Worm (Caenorhabditis elegans) whole organism, late embryonic: ENCODE measurements around the gene C44B7.11.
"Not testable (repeated sequence)": the region's sequence is repeated elsewhere in the genome, so short reads cannot be mapped to it uniquely, and the experiment has no call there.

ENCODE experiments used
- C08G9.2 ChIP-seq: sonication (generic microtip); optimal IDR thresholded peaks from 2 replicates; lab custom pipeline; 2016; ENCODE audit warnings: mild to moderate bottlenecking, missing genetic modification characterization, moderate library complexity, missing compliant biosample characterization
- K02D7.2 ChIP-seq: sonication (generic microtip); optimal IDR thresholded peaks from 2 replicates; lab custom pipeline; 2017; ENCODE audit warnings: mild to moderate bottlenecking, missing genetic modification characterization, missing compliant biosample characterization
- K09A11.1 ChIP-seq: sonication (generic microtip); optimal IDR thresholded peaks from 2 replicates; lab custom pipeline; 2017; ENCODE audit warnings: antibody characterized with exemption, mild to moderate bottlenecking, missing genetic modification characterization, missing compliant biosample characterization; ENCODE audit not compliant: insufficient read depth
- T23F11.4 ChIP-seq: fragments of 200-800 bp; sonication (Bioruptor generic); optimal IDR thresholded peaks from 2 replicates; lab custom pipeline; 2018; ENCODE audit warnings: mild to moderate bottlenecking, missing genetic modification characterization, missing compliant biosample characterization
- ahr-1 ChIP-seq: sonication (generic microtip); optimal IDR thresholded peaks from 2 replicates; lab custom pipeline; 2016; ENCODE audit warnings: missing genetic modification characterization, missing compliant biosample characterization
- ama-1 ChIP-seq: fragments of 150-350 bp; optimal IDR thresholded peaks from 2 replicates; lab custom pipeline; 2014
- ceh-14 ChIP-seq: sonication (generic microtip); optimal IDR thresholded peaks from 2 replicates; lab custom pipeline; 2016; ENCODE audit warnings: missing genotype, missing genetic modification characterization, missing compliant biosample characterization
- ceh-18 ChIP-seq: sonication (generic microtip); optimal IDR thresholded peaks from 2 replicates; lab custom pipeline; 2016; ENCODE audit warnings: missing genetic modification characterization, missing compliant biosample characterization
- ceh-19 ChIP-seq: fragments of 200-800 bp; sonication (Bioruptor generic); optimal IDR thresholded peaks from 2 replicates; lab custom pipeline; 2018; ENCODE audit warnings: mild to moderate bottlenecking, missing genetic modification characterization, missing compliant biosample characterization
- ceh-24 ChIP-seq: sonication (generic microtip); optimal IDR thresholded peaks from 2 replicates; lab custom pipeline; 2016; ENCODE audit warnings: mild to moderate bottlenecking, missing genetic modification characterization, missing compliant biosample characterization
- ceh-34 ChIP-seq: sonication (generic microtip); optimal IDR thresholded peaks from 2 replicates; lab custom pipeline; 2016; ENCODE audit warnings: mild to moderate bottlenecking, missing genetic modification characterization, missing compliant biosample characterization
- ceh-45 ChIP-seq: fragments of 200-800 bp; sonication (Bioruptor generic); IDR thresholded peaks from 2 replicates; pipeline ENCODE4 v1.3.6; 2022; ENCODE audit warnings: missing genetic modification reagents, missing genetic modification characterization, missing compliant biosample characterization
- ceh-6 ChIP-seq: fragments of 200-800 bp; sonication (Bioruptor generic); optimal IDR thresholded peaks from 2 replicates; lab custom pipeline; 2018; ENCODE audit warnings: mild to moderate bottlenecking, missing genetic modification characterization, missing compliant biosample characterization
- che-1 ChIP-seq: sonication (generic microtip); optimal IDR thresholded peaks from 2 replicates; lab custom pipeline; 2016; ENCODE audit warnings: mild to moderate bottlenecking, missing genetic modification characterization, missing compliant biosample characterization
- dve-1 ChIP-seq: sonication (generic microtip); optimal IDR thresholded peaks from 2 replicates; lab custom pipeline; 2017; ENCODE audit warnings: antibody characterized with exemption, mild to moderate bottlenecking, missing genetic modification characterization, missing compliant biosample characterization
- elt-2 ChIP-seq: sonication (generic microtip); optimal IDR thresholded peaks from 2 replicates; lab custom pipeline; 2016; ENCODE audit warnings: missing genetic modification reagents, missing genetic modification characterization, missing compliant biosample characterization
- elt-4 ChIP-seq: sonication (generic microtip); optimal IDR thresholded peaks from 2 replicates; lab custom pipeline; 2016; ENCODE audit warnings: missing genetic modification characterization, missing compliant biosample characterization
- fax-1 ChIP-seq: sonication (generic microtip); optimal IDR thresholded peaks from 2 replicates; lab custom pipeline; 2016; ENCODE audit warnings: missing genotype, missing genetic modification characterization, missing compliant biosample characterization
- gmeb-2 ChIP-seq: sonication (generic microtip); optimal IDR thresholded peaks from 2 replicates; lab custom pipeline; 2016; ENCODE audit warnings: missing genetic modification characterization, inconsistent platforms, missing compliant biosample characterization
- hlh-13 ChIP-seq: fragments of 200-800 bp; sonication (Bioruptor generic); optimal IDR thresholded peaks from 2 replicates; lab custom pipeline; 2018; ENCODE audit warnings: mild to moderate bottlenecking, missing genetic modification characterization, missing compliant biosample characterization
- hlh-15 ChIP-seq: sonication (generic microtip); optimal IDR thresholded peaks from 2 replicates; lab custom pipeline; 2016; ENCODE audit warnings: missing genetic modification characterization, missing compliant biosample characterization
- hlh-30 ChIP-seq: sonication (generic microtip); optimal IDR thresholded peaks from 2 replicates; lab custom pipeline; 2017; ENCODE audit warnings: antibody characterized with exemption, missing genetic modification characterization, missing compliant biosample characterization; ENCODE audit not compliant: insufficient read depth
- hlh-6 ChIP-seq: sonication (generic microtip); optimal IDR thresholded peaks from 2 replicates; lab custom pipeline; 2016; ENCODE audit warnings: missing genotype, missing genetic modification characterization, missing compliant biosample characterization
- lin-11 ChIP-seq: fragments of 200-800 bp; sonication (Bioruptor generic); optimal IDR thresholded peaks from 2 replicates; lab custom pipeline; 2018; ENCODE audit warnings: mild to moderate bottlenecking, missing genetic modification characterization, missing compliant biosample characterization
- madf-2 ChIP-seq: sonication (generic microtip); optimal IDR thresholded peaks from 2 replicates; lab custom pipeline; 2017; ENCODE audit warnings: missing genetic modification characterization, missing compliant biosample characterization
- nfya-1 ChIP-seq: sonication (generic microtip); optimal IDR thresholded peaks from 2 replicates; lab custom pipeline; 2017; ENCODE audit warnings: missing genetic modification characterization, mild to moderate bottlenecking, missing compliant biosample characterization, antibody characterized with exemption, moderate library complexity
- nhr-232 ChIP-seq: sonication (generic microtip); optimal IDR thresholded peaks from 2 replicates; lab custom pipeline; 2016; ENCODE audit warnings: missing genetic modification characterization, missing compliant biosample characterization
- npax-4 ChIP-seq: sonication (generic microtip); optimal IDR thresholded peaks from 2 replicates; lab custom pipeline; 2016; ENCODE audit warnings: missing genetic modification characterization, missing compliant biosample characterization
- odd-2 ChIP-seq: sonication (generic microtip); optimal IDR thresholded peaks from 2 replicates; lab custom pipeline; 2017; ENCODE audit warnings: antibody characterized with exemption, mild to moderate bottlenecking, missing genetic modification characterization, missing compliant biosample characterization
- pax-1 ChIP-seq: fragments of 150-350 bp; optimal IDR thresholded peaks from 2 replicates; lab custom pipeline; 2014; ENCODE audit warnings: missing biosample characterization, missing genetic modification characterization
- pha-4 ChIP-seq: fragments of 150-350 bp; optimal IDR thresholded peaks from 2 replicates; lab custom pipeline; 2018; ENCODE audit warnings: missing biosample characterization, missing genetic modification reagents, missing genetic modification characterization
- pqm-1 ChIP-seq: sonication (generic microtip); optimal IDR thresholded peaks from 2 replicates; lab custom pipeline; 2016; ENCODE audit warnings: missing genetic modification characterization, missing compliant biosample characterization
- pros-1 ChIP-seq: fragments of 150-350 bp; optimal IDR thresholded peaks from 2 replicates; lab custom pipeline; 2014; ENCODE audit warnings: missing biosample characterization, missing genetic modification reagents, missing genetic modification characterization
- sox-4 ChIP-seq: sonication (generic microtip); optimal IDR thresholded peaks from 2 replicates; lab custom pipeline; 2017; ENCODE audit warnings: mild to moderate bottlenecking, missing genetic modification characterization, inconsistent platforms, missing compliant biosample characterization
- tbx-2 ChIP-seq: sonication (generic microtip); optimal IDR thresholded peaks from 2 replicates; lab custom pipeline; 2016; ENCODE audit warnings: missing genetic modification characterization, missing compliant biosample characterization
- ttx-3 ChIP-seq: sonication (generic microtip); optimal IDR thresholded peaks from 2 replicates; lab custom pipeline; 2016; ENCODE audit warnings: missing genetic modification reagents, missing genetic modification characterization, missing compliant biosample characterization
- unc-3 ChIP-seq, 2 experiments: fragments of 200-800 bp in 1 of 2; sonication (Bioruptor generic) in 1 of 2; sonication (generic microtip) in 1 of 2; conservative IDR thresholded peaks in 1 of 2; optimal IDR thresholded peaks in 1 of 2; 2 replicates each; pipeline versions ENCODE4 v1.3.6 to Lab custom; 2016 to 2022; ENCODE audit warnings: missing compliant biosample characterization in 2 of 2, missing genetic modification characterization in 2 of 2, missing genetic modification reagents in 1 of 2
- unc-42 ChIP-seq: sonication (generic microtip); optimal IDR thresholded peaks from 2 replicates; lab custom pipeline; 2016; ENCODE audit warnings: missing genotype, missing genetic modification characterization, missing compliant biosample characterization
- unc-86 ChIP-seq: sonication (generic microtip); optimal IDR thresholded peaks from 2 replicates; lab custom pipeline; 2016; ENCODE audit warnings: missing genetic modification characterization, missing compliant biosample characterization
- zip-5 ChIP-seq: sonication (generic microtip); optimal IDR thresholded peaks from 2 replicates; lab custom pipeline; 2016; ENCODE audit warnings: missing genetic modification characterization, missing compliant biosample characterization
- ztf-16 ChIP-seq: sonication (generic microtip); optimal IDR thresholded peaks from 2 replicates; lab custom pipeline; 2017; ENCODE audit warnings: missing genetic modification characterization, missing compliant biosample characterization

The C44B7.11 gene

DNA sequence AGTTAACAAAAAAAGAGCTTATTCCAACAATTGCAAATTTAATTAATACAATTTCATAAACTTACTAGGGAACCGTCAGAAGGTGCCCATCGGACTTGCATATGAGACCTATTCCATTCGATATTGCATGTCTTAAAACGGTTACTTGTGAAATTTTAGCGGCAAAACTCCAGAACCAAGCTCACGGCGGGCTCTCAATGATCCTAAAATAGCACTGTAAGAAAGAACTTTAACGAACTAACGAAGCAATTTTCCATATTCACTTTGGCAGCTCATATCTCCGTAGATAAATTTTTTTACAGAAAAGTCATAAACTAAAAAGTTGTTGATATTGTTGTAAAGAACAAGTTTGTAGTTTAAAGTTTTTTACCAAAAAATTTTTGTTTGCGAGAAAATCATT is 10.3 kb upstream of the C44B7.11 start, which contains the start of gene B0252.3:
Gene B0252.3, minus strand, starts transcription at position 101 of the 400 bp plus-strand sequence.
- TF ChIP-seq gmeb-2, pqm-1, elt-2 (tag; lab: Kevin White, UChicago): not testable (repeated sequence)

DNA sequence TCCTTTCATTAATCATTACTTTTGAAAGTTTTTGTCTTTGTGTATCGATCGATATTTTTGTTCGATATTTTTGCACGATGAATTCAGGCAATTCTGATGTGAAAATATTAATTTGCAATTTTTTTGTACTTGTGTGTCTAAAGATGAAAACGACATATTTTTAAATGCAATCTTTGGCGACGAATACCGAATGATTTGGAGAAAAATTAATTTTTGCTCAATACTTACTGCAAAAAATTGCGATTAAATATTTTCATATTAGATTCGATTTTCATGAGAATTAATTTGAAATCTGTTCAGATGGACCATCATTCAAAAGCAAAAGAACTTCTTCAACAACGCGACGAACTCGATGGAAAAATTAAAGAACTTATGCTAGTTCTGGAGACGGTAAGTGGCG is 4.5 kb upstream of the C44B7.11 start, which contains the start of gene psmd-9:
Gene psmd-9, plus strand, starts transcription at position 301 of the 400 bp plus-strand sequence.
- TF ChIP-seq ceh-34 (tag; lab: Kevin White, UChicago), result no peak
- no peak for TF ChIP-seq K09A11.1 (tag; lab: Kevin White, UChicago)
- no peak for TF ChIP-seq T23F11.4 (GFP tag; lab: Kevin White, UChicago)
- no peak for TF ChIP-seq hlh-13 (GFP tag; lab: Kevin White, UChicago)
- TF ChIP-seq ceh-14 (tag; lab: Kevin White, UChicago), result no peak
- no peak for TF ChIP-seq elt-2 (tag; lab: Kevin White, UChicago)
- TF ChIP-seq elt-4 (tag; lab: Kevin White, UChicago), result no peak
- TF ChIP-seq K02D7.2 (tag; lab: Kevin White, UChicago), result no peak
- TF ChIP-seq sox-4 (tag; lab: Kevin White, UChicago), result no peak
- no peak for TF ChIP-seq npax-4 (tag; lab: Kevin White, UChicago)
- TF ChIP-seq pha-4 (tag; lab: Kevin White, UChicago), result no peak
- no peak for TF ChIP-seq tbx-2 (tag; lab: Kevin White, UChicago)
- no peak for TF ChIP-seq nfya-1 (tag; lab: Kevin White, UChicago)
- no peak for TF ChIP-seq unc-86 (tag; lab: Kevin White, UChicago)
- no peak for TF ChIP-seq ceh-18
- TF ChIP-seq madf-2, result no peak
- TF ChIP-seq ceh-6 (GFP tag; lab: Kevin White, UChicago), result no peak
- TF ChIP-seq, all 69 proteins: peak for 0

DNA sequence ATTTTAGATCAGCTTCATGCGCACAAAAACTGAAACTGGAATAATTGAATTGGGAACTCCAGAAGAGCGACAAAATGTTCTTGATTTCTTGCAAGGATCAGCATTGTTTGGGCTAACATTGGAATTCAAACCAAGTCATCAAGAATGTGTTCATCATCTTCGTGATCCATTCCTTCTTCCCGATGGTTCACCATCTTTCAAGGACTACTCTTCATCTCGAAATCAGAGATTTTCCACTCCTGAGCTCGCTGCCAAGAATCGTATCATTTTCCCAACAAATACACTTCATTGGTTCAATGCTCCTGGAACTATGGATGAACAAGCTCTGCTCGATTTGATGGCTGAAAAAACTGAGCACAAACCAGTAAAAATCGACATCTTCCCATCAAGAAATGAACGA is 3.4 kb upstream of the C44B7.11 start:
- TF ChIP-seq madf-2 (no peak), unc-42 (tag; lab: Kevin White, UChicago) (no peak), C08G9.2 (tag; lab: Kevin White, UChicago) (no peak), K09A11.1 (tag; lab: Kevin White, UChicago) (no peak), hlh-6 (no peak), K02D7.2 (tag; lab: Kevin White, UChicago) (no peak), hlh-30 (tag; lab: Kevin White, UChicago) (no peak), ahr-1 (tag; lab: Kevin White, UChicago) (no peak), pros-1 (tag; lab: Kevin White, UChicago) (no peak), ceh-24 (no peak), ceh-34 (tag; lab: Kevin White, UChicago) (no peak), fax-1 (tag; lab: Kevin White, UChicago) (no peak), odd-2 (tag; lab: Kevin White, UChicago) (no peak), dve-1 (tag; lab: Kevin White, UChicago) (no peak), ceh-6 (GFP tag; lab: Kevin White, UChicago) (no peak), pax-1 (tag; lab: Kevin White, UChicago) (no peak), T23F11.4 (GFP tag; lab: Kevin White, UChicago) (no peak), ztf-16 (tag; lab: Kevin White, UChicago) (no peak), zip-5 (tag; lab: Kevin White, UChicago) (no peak)

DNA sequence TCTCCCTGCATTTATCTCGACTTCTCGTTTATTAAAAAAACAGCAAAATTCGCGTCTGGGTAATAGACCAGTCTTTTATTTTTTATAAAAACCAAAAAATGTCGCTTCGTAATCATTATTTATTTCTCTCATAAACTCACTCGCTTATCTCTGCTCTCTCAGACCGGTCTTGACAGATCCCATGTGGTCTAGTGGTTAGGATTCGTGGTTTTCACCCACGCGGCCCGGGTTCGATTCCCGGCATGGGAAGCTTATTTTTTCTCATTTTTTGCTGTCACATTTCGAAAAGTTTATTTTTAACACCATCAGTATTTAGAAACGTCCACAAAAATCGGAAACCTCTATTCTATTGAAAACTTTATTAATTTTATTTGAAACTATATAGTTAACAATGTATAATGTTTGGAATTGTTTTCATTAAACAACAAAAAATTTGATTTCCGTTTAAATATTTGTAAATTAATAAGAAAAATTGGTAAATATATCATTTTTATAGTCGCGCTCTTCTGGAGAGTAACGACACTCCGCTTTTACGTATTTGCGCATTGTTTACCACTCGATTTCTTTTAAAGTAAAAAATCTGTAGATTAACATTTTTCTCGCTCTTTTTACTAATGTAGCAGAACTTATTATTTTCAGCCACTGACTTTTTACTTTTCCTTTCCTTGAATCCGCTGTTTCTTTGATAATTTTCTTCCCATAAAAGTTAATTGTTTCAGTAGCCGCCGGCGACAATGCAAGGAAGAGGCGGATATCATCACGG is 858 bp upstream of the C44B7.11 start, which contains the start of gene hrpl-1:
Gene hrpl-1, plus strand, starts transcription at position 713 of the 763 bp plus-strand sequence.
- no peak for TF ChIP-seq nfya-1 (tag; lab: Kevin White, UChicago)
- peak; percentile 43 for TF ChIP-seq che-1
- TF ChIP-seq npax-4 (tag; lab: Kevin White, UChicago), result peak; percentile 27
- peak; percentile 3 for TF ChIP-seq ztf-16 (tag; lab: Kevin White, UChicago)
- no peak for TF ChIP-seq ceh-19 (GFP tag; lab: Kevin White, UChicago)
- TF ChIP-seq ceh-6 (GFP tag; lab: Kevin White, UChicago), result no peak
- peak; percentile 19 for TF ChIP-seq C08G9.2 (tag; lab: Kevin White, UChicago)
- TF ChIP-seq tbx-2 (tag; lab: Kevin White, UChicago), result peak; percentile 46
- TF ChIP-seq unc-3 (GFP tag; conservative IDR thresholded peaks at IDR 0.05; lab: Robert Waterston, UW), result no peak
- no peak for TF ChIP-seq unc-3 (tag; optimal IDR thresholded peaks at IDR 0.05; lab: Kevin White, UChicago)
- no peak for TF ChIP-seq pha-4 (tag; lab: Kevin White, UChicago)
- peak; percentile 28 for TF ChIP-seq fax-1 (tag; lab: Kevin White, UChicago)
- TF ChIP-seq ttx-3 (tag; lab: Kevin White, UChicago), result peak; percentile 1
- peak; percentile 45 for TF ChIP-seq sox-4 (tag; lab: Kevin White, UChicago)
- TF ChIP-seq K09A11.1 (tag; lab: Kevin White, UChicago), result peak; percentile 5
- TF ChIP-seq ama-1 (lab: Kevin White, UChicago), result no peak
- TF ChIP-seq nhr-232 (tag; lab: Kevin White, UChicago), result peak; percentile 30
- peak; percentile 22 for TF ChIP-seq hlh-15 (tag; lab: Kevin White, UChicago)
- TF ChIP-seq elt-2 (tag; lab: Kevin White, UChicago), result peak; percentile 9
- 0 out of 2 replicates have a peak, but pooled peaks have one; percentile 60 for TF ChIP-seq ceh-45 (GFP tag; lab: Robert Waterston, UW)
- TF ChIP-seq lin-11, result peak; percentile 1
